Fruit fly (Drosophila melanogaster) whole organism, pupa: ENCODE results near the gene CG31717.
A peak's percentile ranks its signal among the peaks of the same experiment; 100 is the strongest.

Experiments used
- CG32121 ChIP-seq: fragments of 200-800 bp; sonication (Bioruptor generic); IDR thresholded peaks from 2 replicates; pipeline ENCODE4 v1.3.6; 2022; ENCODE audit warnings: missing biosample characterization, missing genetic modification characterization
- CG8301 ChIP-seq: fragments of 200-800 bp; sonication (Bioruptor generic); optimal IDR thresholded peaks from 2 replicates; lab custom pipeline; 2018; ENCODE audit warnings: missing biosample characterization, mild to moderate bottlenecking, missing genetic modification characterization
- CG9948 ChIP-seq: fragments of 200-800 bp; sonication (Bioruptor generic); optimal IDR thresholded peaks from 2 replicates; lab custom pipeline; 2018; ENCODE audit warnings: missing biosample characterization, mild to moderate bottlenecking, missing genetic modification characterization, moderate library complexity
- D1 ChIP-seq: fragments of 200-800 bp; sonication (Bioruptor generic); optimal IDR thresholded peaks from 2 replicates; lab custom pipeline; 2018; ENCODE audit warnings: missing biosample characterization, mild to moderate bottlenecking, missing genetic modification characterization, moderate library complexity
- EcR ChIP-seq: fragments of 200-800 bp; sonication (Bioruptor generic); optimal IDR thresholded peaks from 3 replicates; lab custom pipeline; 2019; ENCODE audit warnings: missing biosample characterization, missing genetic modification characterization, mild to moderate bottlenecking, moderate library complexity, missing genetic modification reagents
- Pif1A ChIP-seq: fragments of 200-800 bp; sonication (Bioruptor generic); optimal IDR thresholded peaks from 3 replicates; lab custom pipeline; 2016; ENCODE audit warnings: missing biosample characterization, missing genetic modification characterization
- Pif1B ChIP-seq: fragments of 200-800 bp; sonication (Bioruptor generic); optimal IDR thresholded peaks from 3 replicates; lab custom pipeline; 2016; ENCODE audit warnings: missing biosample characterization, missing genetic modification characterization

DNA sequence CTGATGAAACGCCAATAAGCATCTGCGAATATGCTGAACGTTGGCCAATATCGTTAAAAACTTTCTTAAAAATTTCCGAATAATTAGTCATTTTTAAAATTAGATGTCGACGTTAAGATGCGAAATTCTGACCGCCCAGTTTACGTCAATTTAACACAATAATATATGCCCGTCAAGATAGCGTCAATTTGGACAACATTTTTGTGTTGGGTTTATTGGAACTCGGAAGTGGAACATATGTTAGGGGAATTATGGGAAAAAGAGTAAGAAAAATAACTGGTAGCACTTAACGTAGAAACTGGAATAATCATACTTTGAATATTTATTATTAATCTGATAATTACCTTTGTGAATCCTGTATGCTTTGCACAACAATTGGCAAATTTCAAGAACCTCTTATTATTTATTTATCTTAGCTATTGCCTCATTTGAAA, 5.2 kb downstream of the CG31717 start, which contains the start of gene CG5676:
- TF ChIP-seq CG32121 (GFP tag; lab: Robert Waterston, UW) (no peak), Pif1A (no peak), CG8301 (tag; lab: Kevin White, UChicago) (no peak), EcR (GFP tag; lab: Kevin White, UChicago) (no peak), Pif1B (GFP tag; lab: Kevin White, UChicago) (no peak), D1 (tag; lab: Kevin White, UChicago) (peak; percentile 67), CG9948 (tag; lab: Kevin White, UChicago) (no peak)
